Worm (Caenorhabditis elegans) whole organism, L4/young adult: Measurements from ENCODE around the gene T05C12.15.

Source experiments
- dao-5 ChIP-seq: sonication (generic microtip); optimal IDR thresholded peaks from 2 replicates; lab custom pipeline; 2016; ENCODE audit warnings: missing genotype, missing genetic modification characterization, moderate library complexity, missing compliant biosample characterization
- him-1 ChIP-seq: sonication (generic microtip); optimal IDR thresholded peaks from 2 replicates; lab custom pipeline; 2016; ENCODE audit warnings: missing genotype, missing genetic modification reagents, missing genetic modification characterization, missing compliant biosample characterization

DNA sequence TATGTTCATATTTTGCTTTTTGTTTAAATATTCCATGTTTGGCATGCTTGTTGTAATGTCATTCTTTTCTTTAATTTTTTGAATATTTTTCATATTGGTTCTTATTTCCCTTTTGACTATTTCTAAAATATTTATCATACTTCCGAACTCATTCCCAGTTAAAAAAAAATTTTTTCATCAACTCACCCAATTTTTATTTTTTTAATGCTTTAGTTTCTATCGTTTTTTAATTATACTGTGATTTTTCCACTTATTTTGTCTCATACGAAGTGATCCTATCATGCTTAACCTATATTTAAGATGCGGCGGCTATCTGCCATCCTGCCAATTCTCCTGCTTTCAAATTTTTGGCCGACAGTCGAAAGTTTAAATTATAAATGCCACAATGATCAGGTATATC is 29.1 kb downstream of the T05C12.15 start, which contains the start of gene qua-1:
- TF ChIP-seq dao-5 (tag; lab: Kevin White, UChicago) = no peak
- no peak for TF ChIP-seq him-1 (tag; lab: Kevin White, UChicago)
